Worm (Caenorhabditis elegans) whole organism, L3 larva: ENCODE results near the gene nlg-1.

Source experiments
- ZK546.5 ChIP-seq: sonication (generic microtip); optimal IDR thresholded peaks from 2 replicates; lab custom pipeline; 2017; ENCODE audit warnings: missing biosample characterization, missing genetic modification characterization
- aly-2 ChIP-seq: fragments of 150-350 bp; optimal IDR thresholded peaks from 2 replicates; lab custom pipeline; 2014; ENCODE audit warnings: missing biosample characterization, missing genetic modification characterization
- ama-1 ChIP-seq: fragments of 150-350 bp; optimal IDR thresholded peaks from 2 replicates; lab custom pipeline; 2018
- ceh-28 ChIP-seq: fragments of 150-350 bp; optimal IDR thresholded peaks from 2 replicates; lab custom pipeline; 2014; ENCODE audit warnings: missing biosample characterization, missing genetic modification reagents, missing genetic modification characterization
- ceh-82 ChIP-seq: fragments of 150-350 bp; optimal IDR thresholded peaks from 2 replicates; lab custom pipeline; 2014; ENCODE audit warnings: missing biosample characterization, missing genetic modification characterization
- daf-12 ChIP-seq: fragments of 150-350 bp; optimal IDR thresholded peaks from 2 replicates; lab custom pipeline; 2014; ENCODE audit warnings: missing biosample characterization, missing genetic modification reagents, missing genetic modification characterization
- egl-27 ChIP-seq: sonication (generic microtip); optimal IDR thresholded peaks from 4 replicates; lab custom pipeline; 2017; ENCODE audit warnings: missing biosample characterization, missing genetic modification reagents, missing genetic modification characterization
- egl-5 ChIP-seq: fragments of 150-350 bp; optimal IDR thresholded peaks from 2 replicates; lab custom pipeline; 2017; ENCODE audit warnings: missing biosample characterization, missing genetic modification reagents, missing genetic modification characterization, inconsistent platforms
- elt-2 ChIP-seq: sonication (generic microtip); optimal IDR thresholded peaks from 2 replicates; lab custom pipeline; 2016; ENCODE audit warnings: missing genetic modification reagents, mild to moderate bottlenecking, missing genetic modification characterization, missing compliant biosample characterization
- elt-3 ChIP-seq, 3 experiments: fragments of 150-350 bp in 1 of 3; sonication (generic microtip) in 2 of 3; optimal IDR thresholded peaks; 2 replicates in 2 of 3; 4 replicates in 1 of 3; lab custom pipeline; 2014 to 2017; ENCODE audit warnings: missing biosample characterization in 3 of 3, missing genetic modification characterization in 3 of 3
- eor-1 ChIP-seq, 2 experiments: fragments of 150-350 bp; optimal IDR thresholded peaks; 2 replicates each; lab custom pipeline; 2014 to 2018; ENCODE audit warnings: missing biosample characterization in 2 of 2, missing genetic modification characterization in 2 of 2
- fkh-10 ChIP-seq: sonication (generic microtip); optimal IDR thresholded peaks from 2 replicates; lab custom pipeline; 2017; ENCODE audit warnings: missing biosample characterization, missing genetic modification reagents, missing genetic modification characterization
- fos-1 ChIP-seq: fragments of 150-350 bp; optimal IDR thresholded peaks from 2 replicates; lab custom pipeline; 2014; ENCODE audit warnings: missing biosample characterization, missing genetic modification characterization
- hmg-11 ChIP-seq: sonication (generic microtip); optimal IDR thresholded peaks from 2 replicates; lab custom pipeline; 2016; ENCODE audit warnings: missing genetic modification characterization, missing compliant biosample characterization
- lin-39 ChIP-seq: fragments of 150-350 bp; optimal IDR thresholded peaks from 2 replicates; lab custom pipeline; 2018; ENCODE audit warnings: missing biosample characterization, missing genetic modification reagents, missing genetic modification characterization
- lsy-12 ChIP-seq: sonication (generic microtip); optimal IDR thresholded peaks from 2 replicates; lab custom pipeline; 2016; ENCODE audit warnings: mild to moderate bottlenecking, missing genetic modification characterization, missing compliant biosample characterization
- nfya-1 ChIP-seq: sonication (generic microtip); optimal IDR thresholded peaks from 2 replicates; lab custom pipeline; 2017; ENCODE audit warnings: missing genetic modification characterization, mild to moderate bottlenecking, missing compliant biosample characterization, antibody characterized with exemption, moderate library complexity; ENCODE audit not compliant: insufficient read depth
- nhr-11 ChIP-seq: fragments of 150-350 bp; optimal IDR thresholded peaks from 2 replicates; lab custom pipeline; 2014; ENCODE audit warnings: missing biosample characterization, missing genetic modification characterization
- nhr-12 ChIP-seq: fragments of 150-350 bp; optimal IDR thresholded peaks from 2 replicates; lab custom pipeline; 2014; ENCODE audit warnings: missing biosample characterization, missing genetic modification characterization
- nhr-23 ChIP-seq: fragments of 150-350 bp; optimal IDR thresholded peaks from 2 replicates; lab custom pipeline; 2014; ENCODE audit warnings: missing biosample characterization, missing genetic modification reagents, missing genetic modification characterization
- nhr-25 ChIP-seq: sonication (generic microtip); optimal IDR thresholded peaks from 2 replicates; lab custom pipeline; 2017; ENCODE audit warnings: missing biosample characterization, missing genetic modification characterization
- nhr-28 ChIP-seq: fragments of 150-350 bp; optimal IDR thresholded peaks from 2 replicates; lab custom pipeline; 2014; ENCODE audit warnings: missing biosample characterization, missing genetic modification characterization
- nhr-43 ChIP-seq: sonication (generic microtip); optimal IDR thresholded peaks from 2 replicates; lab custom pipeline; 2016; ENCODE audit warnings: mild to moderate bottlenecking, missing genetic modification characterization, missing compliant biosample characterization; ENCODE audit not compliant: poor library complexity, severe bottlenecking
- nhr-67 ChIP-seq: fragments of 150-350 bp; optimal IDR thresholded peaks from 2 replicates; lab custom pipeline; 2014; ENCODE audit warnings: missing biosample characterization, missing genetic modification characterization
- nhr-77 ChIP-seq: fragments of 150-350 bp; optimal IDR thresholded peaks from 2 replicates; lab custom pipeline; 2014; ENCODE audit warnings: missing biosample characterization, missing genetic modification characterization
- pha-4 ChIP-seq: fragments of 150-350 bp; optimal IDR thresholded peaks from 2 replicates; lab custom pipeline; 2014; ENCODE audit warnings: missing biosample characterization, missing genetic modification reagents, missing genetic modification characterization
- sea-2 ChIP-seq: fragments of 150-350 bp; sonication (generic microtip); optimal IDR thresholded peaks from 4 replicates; lab custom pipeline; 2014; ENCODE audit warnings: missing biosample characterization, missing genetic modification reagents, missing genetic modification characterization
- skn-1 ChIP-seq: fragments of 150-350 bp; optimal IDR thresholded peaks from 2 replicates; lab custom pipeline; 2014; ENCODE audit warnings: missing biosample characterization, missing genetic modification characterization
- snpc-4 ChIP-seq: fragments of 150-350 bp; optimal IDR thresholded peaks from 2 replicates; lab custom pipeline; 2014; ENCODE audit warnings: missing biosample characterization, missing genetic modification characterization
- tbx-2 ChIP-seq: sonication (generic microtip); optimal IDR thresholded peaks from 2 replicates; lab custom pipeline; 2016; ENCODE audit warnings: mild to moderate bottlenecking, missing genetic modification characterization, missing compliant biosample characterization
- unc-39 ChIP-seq: sonication (generic microtip); optimal IDR thresholded peaks from 4 replicates; lab custom pipeline; 2017; ENCODE audit warnings: missing biosample characterization, missing genetic modification characterization
- unc-62 ChIP-seq: fragments of 150-350 bp; sonication (generic microtip); optimal IDR thresholded peaks from 4 replicates; lab custom pipeline; 2014; ENCODE audit warnings: missing biosample characterization, missing genetic modification reagents, missing genetic modification characterization
- zag-1 ChIP-seq: fragments of 150-350 bp; optimal IDR thresholded peaks from 2 replicates; lab custom pipeline; 2014; ENCODE audit warnings: missing biosample characterization, missing genetic modification characterization
- ztf-11 ChIP-seq: fragments of 150-350 bp; optimal IDR thresholded peaks from 2 replicates; lab custom pipeline; 2014; ENCODE audit warnings: missing biosample characterization, missing genetic modification characterization

nlg-1 gene

DNA sequence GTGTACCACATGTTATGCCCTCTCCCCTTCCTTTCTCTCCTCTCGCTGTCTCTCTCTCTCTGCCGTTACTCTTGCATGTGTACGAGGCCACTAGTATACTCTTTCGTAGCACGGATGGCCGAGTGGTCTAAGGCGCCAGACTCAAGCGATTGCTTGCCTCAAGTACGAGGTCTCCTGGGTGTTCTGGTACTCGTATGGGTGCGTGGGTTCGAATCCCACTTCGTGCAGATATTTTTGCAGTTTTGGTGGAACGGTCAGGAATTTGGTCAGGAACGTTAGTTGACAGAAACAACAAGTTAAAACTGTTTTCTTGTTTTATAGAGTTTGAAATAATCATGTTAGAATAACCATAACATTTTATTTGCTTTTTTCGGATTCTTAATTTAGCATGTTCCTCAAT, 34.5 kb upstream of the nlg-1 start (continued):
- TF ChIP-seq tbx-2 (peak; percentile 85), nhr-67 (tag; lab: Kevin White, UChicago) (no peak), eor-1 (tag; optimal IDR thresholded peaks at IDR 0.05; lab: Kevin White, UChicago) (no peak), ZK546.5 (tag; lab: Kevin White, UChicago) (no peak), unc-62 (GFP tag; lab: Kevin White, UChicago) (no peak), lsy-12 (tag; lab: Kevin White, UChicago) (peak; percentile 85), zag-1 (tag; lab: Kevin White, UChicago) (no peak), nhr-23 (peak; percentile 67), unc-39 (peak; percentile 27), nhr-77 (tag; lab: Kevin White, UChicago) (peak; percentile 46), egl-5 (tag; lab: Kevin White, UChicago) (peak; percentile 89), fkh-10 (GFP tag; lab: Kevin White, UChicago) (peak; percentile 51), ztf-11 (no peak), snpc-4 (tag; lab: Kevin White, UChicago) (peak; percentile 11), sea-2 (peak; percentile 58), lin-39 (peak; percentile 87), nfya-1 (tag; lab: Kevin White, UChicago) (peak; percentile 71), fos-1 (no peak)

DNA sequence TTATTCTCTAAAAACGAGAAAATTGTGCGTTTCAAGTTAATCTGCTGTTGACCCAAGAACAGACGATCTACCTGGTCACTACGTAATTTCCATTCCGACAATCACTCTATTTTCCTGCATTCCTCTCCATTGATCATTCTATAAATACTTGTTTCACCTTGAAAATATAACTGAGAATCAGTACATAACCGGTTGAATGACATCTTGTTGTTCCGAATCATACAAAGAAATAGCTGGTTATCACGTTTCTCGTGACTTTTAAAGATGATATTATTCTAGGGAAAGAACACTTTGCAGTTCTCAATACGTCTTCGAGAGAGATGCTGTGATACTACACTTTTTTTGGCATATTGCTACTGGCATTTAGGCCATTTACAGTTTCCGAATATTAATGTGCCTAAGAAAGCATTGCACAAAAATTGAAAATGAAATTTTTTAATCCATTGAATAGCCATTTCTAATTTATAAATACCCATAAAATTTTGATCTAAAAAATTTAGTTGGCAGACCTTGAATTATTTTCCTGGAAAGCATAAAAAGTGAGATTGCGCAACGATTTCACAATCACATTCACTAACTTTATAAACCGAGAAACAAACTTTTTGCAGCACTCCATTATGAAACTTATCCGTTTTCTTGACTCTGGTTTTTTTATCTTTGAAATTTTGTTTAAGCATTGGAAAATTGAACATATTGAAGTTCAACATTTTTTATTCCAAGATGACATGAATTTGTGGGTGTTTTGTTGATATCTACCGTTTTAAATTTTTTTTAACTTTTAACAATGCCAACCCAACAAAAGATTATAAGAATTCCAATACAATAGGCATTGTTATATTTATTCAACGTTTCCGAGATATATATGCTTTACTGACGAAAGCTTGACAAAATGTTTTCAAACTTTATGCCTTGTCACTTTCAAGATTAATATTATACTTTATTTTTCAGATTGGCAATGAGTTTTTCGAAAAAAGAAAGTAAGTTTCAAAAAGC, 33.0 kb upstream of the nlg-1 start, which contains the start of gene C04A11.5:
Gene C04A11.5 (plus strand): TSS at position 943 of the 993 bp plus-strand sequence.
- TF ChIP-seq sea-2 (no peak), nhr-43 (tag; lab: Kevin White, UChicago) (peak; percentile 53), nhr-23 (peak; percentile 70), nhr-25 (tag; lab: Kevin White, UChicago) (peak; percentile 47)

DNA sequence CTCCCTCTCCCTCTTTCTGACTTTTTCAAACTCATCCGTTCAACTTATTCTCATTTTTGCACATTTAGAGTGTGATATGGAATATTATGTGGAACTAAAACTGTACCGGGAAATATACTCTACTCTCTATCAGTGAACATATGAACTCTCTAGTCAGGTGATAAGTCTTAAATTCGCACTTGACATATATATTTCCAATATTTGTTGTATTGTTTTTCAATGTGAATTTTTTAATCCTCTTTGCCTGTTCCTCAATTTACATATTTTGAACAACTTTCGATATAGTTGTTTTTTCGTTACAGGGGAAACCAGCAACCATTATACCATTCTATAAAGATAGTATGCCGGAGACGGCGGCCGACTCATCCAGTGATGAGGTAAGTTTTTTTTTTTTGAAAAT, 29.2 kb upstream of the nlg-1 start, which contains the start of gene C04A11.1:
Gene C04A11.1 (plus strand): TSS at position 301 of the 400 bp plus-strand sequence.
- TF ChIP-seq nhr-67 (tag; lab: Kevin White, UChicago) (no peak), nhr-11 (no peak), ceh-82 (no peak), hmg-11 (tag; lab: Kevin White, UChicago) (no peak), elt-3 (tag; optimal IDR thresholded peaks at IDR 0.05; lab: Kevin White, UChicago) (no peak), ztf-11 (no peak), nhr-12 (tag; lab: Kevin White, UChicago) (no peak), nfya-1 (tag; lab: Kevin White, UChicago) (no peak), daf-12 (tag; lab: Kevin White, UChicago) (no peak), tbx-2 (no peak), nhr-28 (no peak), nhr-77 (tag; lab: Kevin White, UChicago) (no peak), skn-1 (no peak), nhr-23 (no peak), snpc-4 (tag; lab: Kevin White, UChicago) (no peak), ama-1 (no peak), egl-5 (tag; lab: Kevin White, UChicago) (no peak)

DNA sequence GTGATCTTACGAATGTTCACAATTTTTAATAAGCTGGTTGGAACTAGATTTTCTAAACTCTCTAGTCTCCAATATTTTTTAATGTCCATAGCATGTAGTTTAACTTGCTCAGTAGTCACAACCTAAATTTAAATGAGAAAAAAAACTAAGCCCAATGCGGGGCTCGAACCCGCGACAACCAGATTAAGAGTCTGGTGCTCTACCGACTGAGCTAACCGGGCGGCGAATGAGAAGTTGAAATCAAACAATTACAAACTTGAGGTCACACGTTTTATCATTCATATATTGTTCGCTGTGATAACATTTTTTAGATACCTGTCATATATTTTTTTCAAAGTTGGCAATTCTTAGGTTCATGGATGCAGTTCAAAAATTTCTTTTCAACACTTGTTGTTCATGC, 24.8 kb upstream of the nlg-1 start:
- TF ChIP-seq ztf-11, result no peak
- peak; percentile 13 for TF ChIP-seq elt-2 (tag; lab: Kevin White, UChicago)
- TF ChIP-seq egl-27 (tag; lab: Kevin White, UChicago), result no peak

DNA sequence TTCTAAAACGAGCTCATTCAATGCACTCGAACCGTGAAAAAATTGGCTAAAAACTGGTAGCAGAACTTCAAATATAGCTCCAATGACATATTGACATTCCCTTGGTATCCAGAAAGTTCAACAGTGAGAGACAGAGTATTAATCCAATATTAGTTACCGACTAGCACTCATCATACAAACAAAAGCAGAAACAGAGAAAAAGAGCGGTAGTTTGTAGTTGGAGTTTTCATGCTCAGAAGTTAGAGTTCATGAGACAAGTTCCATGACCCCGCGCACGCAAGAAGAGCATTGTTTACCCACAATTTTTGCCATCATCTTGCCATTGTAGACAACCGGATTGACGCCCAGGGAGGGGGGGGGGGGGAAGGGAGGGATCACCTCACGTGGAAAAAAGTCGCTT, 23.3 kb upstream of the nlg-1 start:
- TF ChIP-seq ceh-28 (no peak), skn-1 (no peak), pha-4 (peak; percentile 42), nhr-43 (tag; lab: Kevin White, UChicago) (no peak), zag-1 (tag; lab: Kevin White, UChicago) (no peak), aly-2 (tag; lab: Kevin White, UChicago) (no peak), ZK546.5 (tag; lab: Kevin White, UChicago) (no peak), nhr-25 (tag; lab: Kevin White, UChicago) (no peak)
- TF ChIP-seq, all 47 proteins: peak for 1
